Worm (Caenorhabditis elegans) whole organism, L3 larva: ENCODE data around the gene Y56A3A.6.
"Not testable (repeated sequence)": the region's sequence is repeated elsewhere in the genome, so short reads cannot be mapped to it uniquely, and the experiment has no call there.

Experiments
- R02D3.7 ChIP-seq: fragments of 150-350 bp; optimal IDR thresholded peaks from 2 replicates; lab custom pipeline; 2014; ENCODE audit warnings: missing biosample characterization, missing genetic modification characterization
- ZK546.5 ChIP-seq: sonication (generic microtip); optimal IDR thresholded peaks from 2 replicates; lab custom pipeline; 2017; ENCODE audit warnings: missing biosample characterization, missing genetic modification characterization
- aly-2 ChIP-seq: fragments of 150-350 bp; optimal IDR thresholded peaks from 2 replicates; lab custom pipeline; 2014; ENCODE audit warnings: missing biosample characterization, missing genetic modification characterization
- ama-1 ChIP-seq: fragments of 150-350 bp; optimal IDR thresholded peaks from 2 replicates; lab custom pipeline; 2018
- ceh-16 ChIP-seq: sonication (generic microtip); optimal IDR thresholded peaks from 2 replicates; lab custom pipeline; 2017; ENCODE audit warnings: missing biosample characterization, missing genetic modification characterization
- ceh-82 ChIP-seq: fragments of 150-350 bp; optimal IDR thresholded peaks from 2 replicates; lab custom pipeline; 2014; ENCODE audit warnings: missing biosample characterization, missing genetic modification characterization
- ceh-9 ChIP-seq: sonication (generic microtip); optimal IDR thresholded peaks from 2 replicates; lab custom pipeline; 2018; ENCODE audit warnings: missing biosample characterization, missing genetic modification characterization
- daf-12 ChIP-seq: fragments of 150-350 bp; optimal IDR thresholded peaks from 2 replicates; lab custom pipeline; 2014; ENCODE audit warnings: missing biosample characterization, missing genetic modification reagents, missing genetic modification characterization
- egl-27 ChIP-seq: sonication (generic microtip); optimal IDR thresholded peaks from 4 replicates; lab custom pipeline; 2017; ENCODE audit warnings: missing biosample characterization, missing genetic modification reagents, missing genetic modification characterization
- egl-5 ChIP-seq: fragments of 150-350 bp; optimal IDR thresholded peaks from 2 replicates; lab custom pipeline; 2017; ENCODE audit warnings: missing biosample characterization, missing genetic modification reagents, missing genetic modification characterization, inconsistent platforms
- elt-1 ChIP-seq: fragments of 150-350 bp; optimal IDR thresholded peaks from 2 replicates; lab custom pipeline; 2014; ENCODE audit warnings: missing biosample characterization, missing genetic modification characterization
- elt-2 ChIP-seq: sonication (generic microtip); optimal IDR thresholded peaks from 2 replicates; lab custom pipeline; 2016; ENCODE audit warnings: missing genetic modification reagents, mild to moderate bottlenecking, missing genetic modification characterization, missing compliant biosample characterization
- eor-1 ChIP-seq, 2 experiments: fragments of 150-350 bp; optimal IDR thresholded peaks; 2 replicates each; lab custom pipeline; 2014 to 2018; ENCODE audit warnings: missing biosample characterization in 2 of 2, missing genetic modification characterization in 2 of 2
- fkh-10 ChIP-seq: sonication (generic microtip); optimal IDR thresholded peaks from 2 replicates; lab custom pipeline; 2017; ENCODE audit warnings: missing biosample characterization, missing genetic modification reagents, missing genetic modification characterization
- fkh-2 ChIP-seq: fragments of 150-350 bp; optimal IDR thresholded peaks from 2 replicates; lab custom pipeline; 2014; ENCODE audit warnings: missing biosample characterization, missing genetic modification reagents, missing genetic modification characterization
- fos-1 ChIP-seq: fragments of 150-350 bp; optimal IDR thresholded peaks from 2 replicates; lab custom pipeline; 2014; ENCODE audit warnings: missing biosample characterization, missing genetic modification characterization
- hmg-11 ChIP-seq: sonication (generic microtip); optimal IDR thresholded peaks from 2 replicates; lab custom pipeline; 2016; ENCODE audit warnings: missing genetic modification characterization, missing compliant biosample characterization
- jun-1 ChIP-seq: fragments of 150-350 bp; optimal IDR thresholded peaks from 2 replicates; lab custom pipeline; 2014; ENCODE audit warnings: missing biosample characterization, missing genetic modification reagents, missing genetic modification characterization
- lin-15B ChIP-seq: fragments of 150-350 bp; optimal IDR thresholded peaks from 2 replicates; lab custom pipeline; 2014; ENCODE audit warnings: missing biosample characterization, missing genetic modification characterization
- lin-39 ChIP-seq: fragments of 150-350 bp; optimal IDR thresholded peaks from 2 replicates; lab custom pipeline; 2018; ENCODE audit warnings: missing biosample characterization, missing genetic modification reagents, missing genetic modification characterization
- mdl-1 ChIP-seq: fragments of 150-350 bp; optimal IDR thresholded peaks from 2 replicates; lab custom pipeline; 2014; ENCODE audit warnings: missing biosample characterization, missing genetic modification characterization
- mml-1 ChIP-seq: fragments of 150-350 bp; sonication (generic microtip); optimal IDR thresholded peaks from 3 replicates; lab custom pipeline; 2014; ENCODE audit warnings: missing biosample characterization, missing genetic modification characterization
- nfya-1 ChIP-seq: sonication (generic microtip); optimal IDR thresholded peaks from 2 replicates; lab custom pipeline; 2017; ENCODE audit warnings: missing genetic modification characterization, mild to moderate bottlenecking, missing compliant biosample characterization, antibody characterized with exemption, moderate library complexity; ENCODE audit not compliant: insufficient read depth
- nhr-11 ChIP-seq: fragments of 150-350 bp; optimal IDR thresholded peaks from 2 replicates; lab custom pipeline; 2014; ENCODE audit warnings: missing biosample characterization, missing genetic modification characterization
- nhr-12 ChIP-seq: fragments of 150-350 bp; optimal IDR thresholded peaks from 2 replicates; lab custom pipeline; 2014; ENCODE audit warnings: missing biosample characterization, missing genetic modification characterization
- nhr-23 ChIP-seq: fragments of 150-350 bp; optimal IDR thresholded peaks from 2 replicates; lab custom pipeline; 2014; ENCODE audit warnings: missing biosample characterization, missing genetic modification reagents, missing genetic modification characterization
- nhr-28 ChIP-seq: fragments of 150-350 bp; optimal IDR thresholded peaks from 2 replicates; lab custom pipeline; 2014; ENCODE audit warnings: missing biosample characterization, missing genetic modification characterization
- nhr-67 ChIP-seq: fragments of 150-350 bp; optimal IDR thresholded peaks from 2 replicates; lab custom pipeline; 2014; ENCODE audit warnings: missing biosample characterization, missing genetic modification characterization
- nhr-76 ChIP-seq: fragments of 150-350 bp; sonication (generic microtip); optimal IDR thresholded peaks from 5 replicates; lab custom pipeline; 2014; ENCODE audit warnings: missing biosample characterization, missing genetic modification characterization
- nhr-77 ChIP-seq: fragments of 150-350 bp; optimal IDR thresholded peaks from 2 replicates; lab custom pipeline; 2014; ENCODE audit warnings: missing biosample characterization, missing genetic modification characterization
- pha-4 ChIP-seq: fragments of 150-350 bp; optimal IDR thresholded peaks from 2 replicates; lab custom pipeline; 2014; ENCODE audit warnings: missing biosample characterization, missing genetic modification reagents, missing genetic modification characterization
- pqm-1 ChIP-seq: fragments of 150-350 bp; optimal IDR thresholded peaks from 2 replicates; lab custom pipeline; 2017; ENCODE audit warnings: missing biosample characterization, missing genetic modification characterization, inconsistent platforms
- sea-2 ChIP-seq: fragments of 150-350 bp; sonication (generic microtip); optimal IDR thresholded peaks from 4 replicates; lab custom pipeline; 2014; ENCODE audit warnings: missing biosample characterization, missing genetic modification reagents, missing genetic modification characterization
- skn-1 ChIP-seq: fragments of 150-350 bp; optimal IDR thresholded peaks from 2 replicates; lab custom pipeline; 2014; ENCODE audit warnings: missing biosample characterization, missing genetic modification characterization
- tbx-2 ChIP-seq: sonication (generic microtip); optimal IDR thresholded peaks from 2 replicates; lab custom pipeline; 2016; ENCODE audit warnings: mild to moderate bottlenecking, missing genetic modification characterization, missing compliant biosample characterization
- unc-39 ChIP-seq: sonication (generic microtip); optimal IDR thresholded peaks from 4 replicates; lab custom pipeline; 2017; ENCODE audit warnings: missing biosample characterization, missing genetic modification characterization
- unc-62 ChIP-seq: fragments of 150-350 bp; sonication (generic microtip); optimal IDR thresholded peaks from 4 replicates; lab custom pipeline; 2014; ENCODE audit warnings: missing biosample characterization, missing genetic modification reagents, missing genetic modification characterization
- zag-1 ChIP-seq: fragments of 150-350 bp; optimal IDR thresholded peaks from 2 replicates; lab custom pipeline; 2014; ENCODE audit warnings: missing biosample characterization, missing genetic modification characterization
- ztf-11 ChIP-seq: fragments of 150-350 bp; optimal IDR thresholded peaks from 2 replicates; lab custom pipeline; 2014; ENCODE audit warnings: missing biosample characterization, missing genetic modification characterization

Y56A3A.6 gene

DNA sequence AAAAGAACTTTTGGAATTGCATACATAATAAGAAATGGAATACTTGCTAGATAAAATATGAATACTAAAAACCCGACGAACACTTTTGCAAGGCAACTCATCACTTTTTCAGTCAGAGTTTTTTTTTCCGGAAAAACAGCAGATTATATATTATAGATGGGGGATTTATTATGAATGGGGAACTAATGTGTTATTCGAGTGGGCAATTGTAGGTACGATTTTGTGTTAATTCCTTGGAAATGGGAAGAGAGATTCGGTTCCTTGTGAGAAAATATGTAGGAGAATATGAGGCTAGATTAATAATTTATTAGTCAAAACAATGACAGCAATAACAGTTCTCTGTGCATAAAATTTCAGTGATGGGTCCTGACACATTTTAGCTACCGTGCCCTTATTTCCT is 12.7 kb upstream of the Y56A3A.6 start, which contains the start of gene faah-5:
faah-5 (minus strand) TSS at position 101 of the 400 bp plus-strand sequence.
- TF ChIP-seq ceh-82 (tag; lab: Kevin White, UChicago): no peak
- TF ChIP-seq nhr-67 (tag; lab: Kevin White, UChicago): no peak
- no peak for TF ChIP-seq nhr-76 (tag; lab: Kevin White, UChicago)
- TF ChIP-seq skn-1: no peak
- TF ChIP-seq egl-27 (tag; lab: Kevin White, UChicago): no peak

DNA sequence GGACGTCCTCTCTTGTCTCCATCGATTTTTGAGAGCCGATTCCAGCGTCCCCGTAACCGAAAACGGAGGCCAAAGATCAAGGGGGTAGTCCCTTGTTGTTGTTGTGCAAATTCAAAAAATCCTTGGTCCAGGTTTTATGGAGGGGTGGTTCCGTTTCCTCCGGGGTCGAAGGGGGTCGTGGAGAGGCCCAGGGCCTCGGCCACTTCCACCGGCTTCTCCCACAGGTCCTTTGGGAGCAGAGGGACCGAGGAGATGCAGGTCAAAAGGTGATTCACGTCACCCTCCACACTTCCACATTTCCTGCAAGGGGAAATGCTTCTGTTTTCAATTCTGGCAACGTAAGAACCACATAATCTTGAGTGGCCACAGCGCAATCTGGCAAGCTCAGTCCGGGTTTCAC is 5.1 kb upstream of the Y56A3A.6 start, which contains the start of gene fbxb-22:
fbxb-22 (minus strand) TSS at position 61 of the 400 bp plus-strand sequence.
- not testable (repeated sequence) for TF ChIP-seq egl-27 (tag; lab: Kevin White, UChicago); sea-2 (GFP tag; lab: Kevin White, UChicago); daf-12

DNA sequence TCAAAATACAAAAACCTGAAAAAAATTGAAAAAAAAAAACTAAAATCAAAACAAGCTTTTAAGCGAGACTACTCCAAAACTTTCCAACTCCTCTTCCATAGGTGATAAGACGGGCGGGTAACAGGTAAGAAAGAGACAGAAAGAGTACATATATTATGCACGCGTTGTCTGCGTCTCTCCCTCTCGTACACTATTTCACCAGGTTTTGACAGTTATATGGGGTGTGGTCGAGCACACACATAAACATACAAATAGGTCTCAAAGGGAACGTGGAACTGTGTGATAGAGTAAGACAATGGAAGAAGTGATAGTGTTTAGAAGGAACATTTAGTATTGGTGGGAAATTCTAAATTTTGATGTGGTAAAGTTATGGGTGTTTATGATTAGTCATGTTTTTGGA is 2.9 kb upstream of the Y56A3A.6 start:
- TF ChIP-seq pqm-1 (peak; percentile 67), nhr-77 (tag; lab: Kevin White, UChicago) (no peak), pha-4 (tag; lab: Kevin White, UChicago) (peak; percentile 45), elt-2 (tag; lab: Kevin White, UChicago) (peak; percentile 85), elt-1 (tag; lab: Kevin White, UChicago) (no peak)

DNA sequence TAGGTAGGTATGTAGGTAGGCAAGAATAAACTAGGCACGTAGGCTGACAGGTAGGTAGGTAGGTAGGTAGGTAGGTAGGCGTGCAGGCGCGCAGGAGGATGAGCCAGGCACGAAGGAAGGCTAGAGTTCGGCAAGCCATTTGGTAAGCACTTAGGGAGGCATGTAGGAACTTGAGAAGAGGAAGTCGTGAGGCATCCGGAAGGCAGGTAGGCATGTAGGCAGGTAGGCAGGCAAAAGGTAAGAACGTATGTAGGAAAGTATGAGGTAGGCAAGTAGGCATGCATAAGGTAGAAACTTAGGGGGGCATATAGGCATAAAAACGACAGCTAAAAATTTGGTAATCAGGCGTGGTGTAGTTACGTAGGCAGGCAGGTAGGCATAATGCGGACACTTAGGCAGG is 2.5 kb downstream of the Y56A3A.6 start:
- TF ChIP-seq sea-2 (GFP tag; lab: Kevin White, UChicago) (no peak), fos-1 (tag; lab: Kevin White, UChicago) (no peak), nhr-11 (tag; lab: Kevin White, UChicago) (no peak), egl-5 (no peak), aly-2 (tag; lab: Kevin White, UChicago) (no peak), unc-39 (no peak), hmg-11 (tag; lab: Kevin White, UChicago) (no peak), lin-39 (tag; lab: Kevin White, UChicago) (no peak), fkh-2 (tag; lab: Kevin White, UChicago) (no peak), nhr-12 (tag; lab: Kevin White, UChicago) (no peak), ztf-11 (no peak), fkh-10 (GFP tag; lab: Kevin White, UChicago) (no peak), eor-1 (tag; optimal IDR thresholded peaks at IDR 0.05; lab: Kevin White, UChicago) (no peak), ceh-9 (tag; lab: Kevin White, UChicago) (no peak), R02D3.7 (no peak), tbx-2 (tag; lab: Kevin White, UChicago) (no peak)

DNA sequence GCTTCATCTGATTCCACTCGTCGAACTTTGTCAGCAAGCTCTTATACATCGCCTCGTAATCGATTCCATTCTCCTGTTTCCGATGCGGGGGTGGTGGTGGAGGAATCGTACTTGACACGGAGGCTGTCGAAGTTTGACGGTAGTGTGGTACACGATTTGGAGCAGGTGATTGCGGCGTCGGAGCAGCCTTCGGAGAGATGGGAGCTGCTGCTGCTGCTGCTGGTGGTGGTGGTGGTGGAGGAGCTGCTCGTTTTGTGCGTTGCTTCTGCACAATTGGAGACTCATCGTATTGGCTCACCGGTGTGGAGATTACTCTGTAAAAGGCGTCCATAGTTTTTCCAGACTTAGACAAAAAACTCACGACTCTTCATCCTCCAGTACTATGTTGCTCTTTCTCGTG is 4.4 kb downstream of the Y56A3A.6 start:
- no peak for TF ChIP-seq ceh-16 (tag; lab: Kevin White, UChicago)
- no peak for TF ChIP-seq nhr-28 (tag; lab: Kevin White, UChicago)
- no peak for TF ChIP-seq egl-27 (tag; lab: Kevin White, UChicago)
- TF ChIP-seq mdl-1 (tag; lab: Kevin White, UChicago): no peak
- TF ChIP-seq nhr-12 (tag; lab: Kevin White, UChicago): no peak
- TF ChIP-seq mml-1 (tag; lab: Kevin White, UChicago): no peak
- no peak for TF ChIP-seq unc-39
- TF ChIP-seq aly-2 (tag; lab: Kevin White, UChicago): no peak
- TF ChIP-seq eor-1 (tag; optimal IDR thresholded peaks at IDR 0.05; lab: Kevin White, UChicago): no peak
- TF ChIP-seq nfya-1 (tag; lab: Kevin White, UChicago): no peak

DNA sequence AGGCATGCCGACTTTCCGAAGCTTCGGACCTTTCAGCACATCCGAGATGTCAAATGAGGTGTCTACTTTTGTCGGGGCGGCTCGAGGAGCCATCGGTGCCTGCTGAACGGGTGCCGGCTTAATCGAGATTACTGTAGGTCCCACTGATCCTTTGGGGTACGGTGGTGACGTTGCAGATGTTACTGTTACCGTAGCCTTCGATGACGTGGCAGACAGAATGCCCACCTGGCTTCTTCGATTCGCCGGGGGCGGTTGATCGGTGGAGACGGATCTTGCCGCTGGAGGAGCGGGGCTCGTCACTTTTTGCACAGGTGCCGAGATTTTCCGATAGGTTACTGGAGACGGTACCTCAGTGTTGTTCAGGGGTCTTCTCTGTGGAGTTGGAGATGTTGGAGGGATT is 7.0 kb downstream of the Y56A3A.6 start:
- TF ChIP-seq jun-1 (tag; lab: Kevin White, UChicago): no peak
- no peak for TF ChIP-seq zag-1 (tag; lab: Kevin White, UChicago)
- TF ChIP-seq eor-1 (tag; optimal IDR thresholded peaks at IDR 0.05; lab: Kevin White, UChicago): no peak
- no peak for TF ChIP-seq fkh-2 (tag; lab: Kevin White, UChicago)
- TF ChIP-seq pqm-1: no peak
- TF ChIP-seq ama-1 (lab: Kevin White, UChicago): no peak
- no peak for TF ChIP-seq lin-15B (tag; lab: Kevin White, UChicago)
- TF ChIP-seq elt-1 (tag; lab: Kevin White, UChicago): no peak
- TF ChIP-seq nhr-23: no peak
- TF ChIP-seq sea-2 (GFP tag; lab: Kevin White, UChicago): no peak
- TF ChIP-seq unc-62 (GFP tag; lab: Kevin White, UChicago): no peak
- TF ChIP-seq ZK546.5 (tag; lab: Kevin White, UChicago): no peak
- no peak for TF ChIP-seq mml-1 (tag; lab: Kevin White, UChicago)
